Fruit fly (Drosophila melanogaster): Measurements from ENCODE around the gene CG6885.
A peak's percentile ranks its signal among the peaks of the same experiment; 100 is the strongest.

CG6885 gene

dm6 chr3L:18768788-18769707, 24.8 kb downstream of the CG6885 start (continued):
- TF ChIP-seq CG3065 (GFP tag; optimal IDR thresholded peaks at IDR 0.05), result no peak
- peak; percentile 51; the same call in 1 of the 2 replicates for TF ChIP-seq Lim3 (GFP tag; IDR thresholded peaks at IDR 0.05)
- no peak for TF ChIP-seq nom (GFP tag; optimal IDR thresholded peaks at IDR 0.05)
- peak; percentile 54; the same call in 1 of the 2 replicates for TF ChIP-seq H2.0 (GFP tag; IDR thresholded peaks at IDR 0.05)
- TF ChIP-seq CG2202 (tag; optimal IDR thresholded peaks at IDR 0.05), result no peak
- TF ChIP-seq Pdp1 (GFP tag; optimal IDR thresholded peaks at IDR 0.05), result peak; percentile 34 to 54
- TF ChIP-seq CG14860 (GFP tag; IDR thresholded peaks at IDR 0.05; ENCODE audit: partially characterized antibody), result no peak
- TF ChIP-seq Six4 (GFP tag; optimal IDR thresholded peaks at IDR 0.05), result peak; percentile 22
- TF ChIP-seq CG9215 (GFP tag; IDR thresholded peaks at IDR 0.05), result no peak
- TF ChIP-seq CG31441 (GFP tag; IDR thresholded peaks at IDR 0.05), result peak; percentile 78
- TF ChIP-seq ken (GFP tag; IDR thresholded peaks at IDR 0.05), result 0 out of 3 replicates have a peak, but pooled peaks have one; percentile 37
- peak; percentile 36 for TF ChIP-seq CG12071 (GFP tag; optimal IDR thresholded peaks at IDR 0.05)
- TF ChIP-seq Aef1 (GFP tag; IDR thresholded peaks at IDR 0.05), result peak; percentile 82
- no peak for TF ChIP-seq CG4730 (GFP tag; IDR thresholded peaks at IDR 0.05)
- TF ChIP-seq CG7271 (tag; optimal IDR thresholded peaks at IDR 0.05), result no peak
- peak; percentile 80 for TF ChIP-seq CG30403 (GFP tag; optimal IDR thresholded peaks at IDR 0.05)
- TF ChIP-seq grau (tag; optimal IDR thresholded peaks at IDR 0.05), result peak; percentile 83
- no peak for TF ChIP-seq fru (optimal IDR thresholded peaks at IDR 0.05)
- TF ChIP-seq Atf6 (GFP tag; IDR thresholded peaks at IDR 0.05), result peak; percentile 33; the same call in 1 of the 2 replicates
- TF ChIP-seq CG7928 (GFP tag; optimal IDR thresholded peaks at IDR 0.05), result peak; percentile 10
- peak; percentile 25 for TF ChIP-seq Oaz (GFP tag; IDR thresholded peaks at IDR 0.05)
- peak; percentile 40; the same call in 1 of the 2 replicates for TF ChIP-seq vvl (GFP tag; IDR thresholded peaks at IDR 0.05)
- TF ChIP-seq CG18619 (GFP tag; optimal IDR thresholded peaks at IDR 0.05), result peak; percentile 78
- TF ChIP-seq shn (GFP tag; optimal IDR thresholded peaks at IDR 0.05), result peak; percentile 17
- TF ChIP-seq B-H2 (GFP tag; optimal IDR thresholded peaks at IDR 0.05), result no peak
- peak; percentile 39 for TF ChIP-seq HmgZ (tag; optimal IDR thresholded peaks at IDR 0.05)
- TF ChIP-seq CTCF (GFP tag; optimal IDR thresholded peaks at IDR 0.05), result no peak
- no peak for TF ChIP-seq prd (optimal IDR thresholded peaks at IDR 0.05)
- peak; percentile 68 for TF ChIP-seq prd (GFP tag; IDR thresholded peaks at IDR 0.05)
- TF ChIP-seq CG13894 (tag; optimal IDR thresholded peaks at IDR 0.05), result no peak
- TF ChIP-seq CG16815 (GFP tag; optimal IDR thresholded peaks at IDR 0.05), result no peak
- peak; percentile 44; the same call in 1 of the 2 replicates for TF ChIP-seq Awh (GFP tag; IDR thresholded peaks at IDR 0.05)
- TF ChIP-seq ci (GFP tag; IDR thresholded peaks at IDR 0.05), result peak; percentile 40; the same call in 1 of the 3 replicates
- no peak for TF ChIP-seq btn (GFP tag; optimal IDR thresholded peaks at IDR 0.05)
- TF ChIP-seq CG13287 (GFP tag; IDR thresholded peaks at IDR 0.05; ENCODE audit: partially characterized antibody), result peak; percentile 29; the same call in 1 of the 2 replicates
- TF ChIP-seq CG15696 (tag; optimal IDR thresholded peaks at IDR 0.05), result peak; percentile 33
- peak; percentile 73 for TF ChIP-seq run (tag; optimal IDR thresholded peaks at IDR 0.05)
- TF ChIP-seq zf30C (GFP tag; optimal IDR thresholded peaks at IDR 0.05), result no peak
- peak; percentile 61 for TF ChIP-seq bab2 (GFP tag; optimal IDR thresholded peaks at IDR 0.05)
- peak; percentile 73 for TF ChIP-seq CG3281 (GFP tag; optimal IDR thresholded peaks at IDR 0.05)
- TF ChIP-seq tin (GFP tag; optimal IDR thresholded peaks at IDR 0.05), result peak; percentile 37
- no peak for TF ChIP-seq Fer2 (tag; optimal IDR thresholded peaks at IDR 0.05)
- peak; percentile 37 for TF ChIP-seq cato (GFP tag; optimal IDR thresholded peaks at IDR 0.05; ENCODE audit: borderline replicate concordance)
- peak; percentile 55; the same call in 1 of the 2 replicates for TF ChIP-seq CG14667 (GFP tag; IDR thresholded peaks at IDR 0.05)
- peak; percentile 65 for TF ChIP-seq CG1602 (GFP tag; optimal IDR thresholded peaks at IDR 0.05)
- peak; percentile 64 for TF ChIP-seq Ssrp (tag; optimal IDR thresholded peaks at IDR 0.05)
- TF ChIP-seq ems (GFP tag; optimal IDR thresholded peaks at IDR 0.05), result peak; percentile 62
- TF ChIP-seq CG5953 (GFP tag; IDR thresholded peaks at IDR 0.05), result peak; percentile 46; the same call in 1 of the 2 replicates
- TF ChIP-seq aop (GFP tag; IDR thresholded peaks at IDR 0.05), result no peak
- TF ChIP-seq ab (GFP tag; optimal IDR thresholded peaks at IDR 0.05), result no peak

Measured in whole organism, embryonic.